Worm (Caenorhabditis elegans): ENCODE data around the gene srsx-29.

srsx-29 gene

DNA sequence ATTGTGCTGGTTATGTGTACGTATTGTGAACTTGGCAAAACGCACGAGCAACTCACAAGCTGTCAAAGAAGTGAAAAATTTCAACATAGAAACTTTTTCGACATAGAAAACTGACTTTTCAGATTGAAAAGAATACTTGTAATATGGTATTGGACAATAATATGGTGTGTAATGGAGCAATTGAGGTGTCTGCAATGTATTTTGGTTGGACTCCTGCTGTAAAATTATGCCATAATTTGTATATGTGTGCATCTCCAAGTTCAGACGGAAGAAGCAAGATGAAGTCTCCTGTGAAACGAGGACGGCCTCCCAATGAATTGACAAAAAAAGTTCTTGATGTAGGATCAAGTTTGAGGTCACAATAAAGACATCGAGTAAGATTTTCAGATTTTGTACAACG is 29.0 kb downstream of the srsx-29 start:
- TF ChIP-seq bed-1 (GFP tag; IDR thresholded peaks at IDR 0.05) = no peak
- TF ChIP-seq F52B5.7 (tag; optimal IDR thresholded peaks at IDR 0.05) = no peak
- no peak for TF ChIP-seq hlh-12 (tag; optimal IDR thresholded peaks at IDR 0.05)
- no peak for TF ChIP-seq snpc-4 (GFP tag; optimal IDR thresholded peaks at IDR 0.05)
- no peak for TF ChIP-seq snpc-4 (tag; optimal IDR thresholded peaks at IDR 0.05)
- no peak for TF ChIP-seq D2030.7 (GFP tag; IDR thresholded peaks at IDR 0.05)
- TF ChIP-seq atf-7 (tag; optimal IDR thresholded peaks at IDR 0.05) = no peak
- no peak for TF ChIP-seq rcor-1 (GFP tag; IDR thresholded peaks at IDR 0.05)
- no peak for TF ChIP-seq zim-3 (tag; optimal IDR thresholded peaks at IDR 0.05)
- no peak for TF ChIP-seq attf-6 (GFP tag; IDR thresholded peaks at IDR 0.05)
- TF ChIP-seq F33H1.4 (GFP tag; IDR thresholded peaks at IDR 0.05) = no peak
- TF ChIP-seq sdz-38 (tag; optimal IDR thresholded peaks at IDR 0.05) = no peak
- no peak for TF ChIP-seq tbx-9 (tag; optimal IDR thresholded peaks at IDR 0.05; ENCODE audit: borderline replicate concordance)
- TF ChIP-seq zfh-2 (GFP tag; conservative IDR thresholded peaks at IDR 0.05) = no peak
- TF ChIP-seq ztf-3 (GFP tag; optimal IDR thresholded peaks at IDR 0.05) = no peak
- TF ChIP-seq F10E7.11 (tag; optimal IDR thresholded peaks at IDR 0.05) = no peak

DNA sequence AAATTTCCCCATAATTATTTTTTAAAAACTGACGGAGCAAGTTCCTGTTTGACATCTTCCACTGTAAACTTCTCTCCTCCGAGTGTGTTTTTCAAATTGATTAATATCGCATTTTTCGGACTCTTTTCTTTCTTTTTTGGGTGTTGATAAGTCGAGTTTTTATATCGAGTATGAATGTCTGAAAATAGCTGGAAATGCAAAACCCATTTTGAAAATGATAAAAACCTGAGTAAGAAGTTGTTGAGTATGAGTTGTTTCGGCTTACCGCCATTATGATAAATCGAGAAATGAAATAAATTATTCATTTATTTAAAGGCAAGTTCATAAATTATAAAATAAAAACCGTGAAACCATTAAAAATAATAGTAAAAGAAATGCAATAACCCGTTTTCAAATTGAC is 30.9 kb downstream of the srsx-29 start, which contains the start of gene ZK856.18:
TSS of gene ZK856.18 (minus strand) at position 289 of the 400 bp plus-strand sequence.
- TF ChIP-seq chd-7 (tag; optimal IDR thresholded peaks at IDR 0.05) = no peak
- TF ChIP-seq ztf-6 (GFP tag; IDR thresholded peaks at IDR 0.05) = no peak
- TF ChIP-seq let-607 (tag; optimal IDR thresholded peaks at IDR 0.05) = no peak
- TF ChIP-seq sea-2 (GFP tag; IDR thresholded peaks at IDR 0.05) = no peak
- TF ChIP-seq ceh-58 (GFP tag; IDR thresholded peaks at IDR 0.05) = no peak
- no peak for TF ChIP-seq T07F8.4 (tag; optimal IDR thresholded peaks at IDR 0.05)
- TF ChIP-seq madf-3 (GFP tag; IDR thresholded peaks at IDR 0.05) = no peak
- TF ChIP-seq ekl-4 (GFP tag; IDR thresholded peaks at IDR 0.05) = no peak
- TF ChIP-seq mel-28 (tag; optimal IDR thresholded peaks at IDR 0.05; ENCODE audit: borderline replicate concordance) = no peak
- TF ChIP-seq ZK185.1 (tag; optimal IDR thresholded peaks at IDR 0.05; ENCODE audit: poor library complexity, severe bottlenecking) = no peak
- TF ChIP-seq lin-40 (tag; optimal IDR thresholded peaks at IDR 0.05) = no peak
- no peak for TF ChIP-seq hmg-1.2 (GFP tag; IDR thresholded peaks at IDR 0.05)
- TF ChIP-seq ztf-22 (GFP tag; optimal IDR thresholded peaks at IDR 0.05) = no peak
- no peak for TF ChIP-seq pha-4 (tag; optimal IDR thresholded peaks at IDR 0.05)
- TF ChIP-seq mxl-1 (tag; optimal IDR thresholded peaks at IDR 0.05) = no peak
- no peak for TF ChIP-seq madf-10 (tag; optimal IDR thresholded peaks at IDR 0.05)

DNA sequence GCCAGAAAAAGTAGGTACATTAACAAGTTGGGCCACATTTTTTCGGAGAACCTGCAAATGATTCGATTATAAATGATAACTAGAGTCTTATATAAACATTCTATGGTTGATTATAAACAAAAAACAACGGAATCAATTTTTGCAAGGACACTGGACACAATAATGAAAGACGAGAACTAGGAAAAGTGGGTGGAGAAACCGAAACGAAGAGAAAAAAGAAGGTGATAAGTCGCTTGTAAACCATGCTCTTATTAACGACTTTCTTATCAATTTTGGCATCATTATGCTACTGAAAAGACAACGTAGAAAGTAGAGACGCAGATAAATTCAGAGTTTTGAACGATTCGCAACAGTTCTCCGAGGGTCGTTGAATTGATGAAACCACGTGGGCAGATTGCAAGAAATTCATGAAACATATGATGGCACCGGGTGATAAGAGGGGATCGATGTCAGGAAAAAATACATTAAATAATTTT is 35.3 kb downstream of the srsx-29 start, which contains the start of gene ZK856.5:
TSS of gene ZK856.5 (minus strand) at position 51 of the 476 bp plus-strand sequence.
- TF ChIP-seq nhr-80 (tag; optimal IDR thresholded peaks at IDR 0.05) (peak; percentile 69), snpc-4 (GFP tag; optimal IDR thresholded peaks at IDR 0.05) (no peak), snpc-4 (tag; optimal IDR thresholded peaks at IDR 0.05) (no peak), ceh-91 (GFP tag; IDR thresholded peaks at IDR 0.05) (no peak), fkh-3 (tag; optimal IDR thresholded peaks at IDR 0.05) (no peak), aptf-2 (GFP tag; conservative IDR thresholded peaks at IDR 0.05) (no peak), let-607 (tag; optimal IDR thresholded peaks at IDR 0.05) (peak in 1 of 2 experiments; percentile 16)

ce11 chrV:10191242-10191641 is 36.4 kb downstream of the srsx-29 start:
- no peak for TF ChIP-seq sdz-38 (tag; optimal IDR thresholded peaks at IDR 0.05)
- peak; percentile 23 for TF ChIP-seq nhr-80 (tag; optimal IDR thresholded peaks at IDR 0.05)
